Worm (Caenorhabditis elegans): ENCODE data around the gene Y39A1A.16.

Y39A1A.16 gene

DNA sequence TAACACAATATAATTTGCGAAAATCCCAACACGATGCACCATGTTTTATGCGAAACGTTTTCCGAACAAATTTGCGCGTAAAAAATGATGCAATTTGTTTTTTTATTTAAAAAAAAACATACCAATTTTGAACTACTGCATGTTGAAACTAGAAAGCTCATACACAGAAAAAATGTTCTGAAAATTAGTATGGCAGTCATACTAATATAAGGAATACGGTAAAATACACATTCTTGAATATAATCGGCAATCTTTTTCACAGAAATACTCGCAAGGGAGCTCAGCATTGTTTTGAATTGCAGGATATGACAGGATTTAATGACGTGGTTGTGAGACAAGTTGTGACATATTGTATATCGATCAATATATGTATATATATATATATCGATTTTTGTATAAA is at the start of gene Y39A1A.16:
TSS of gene Y39A1A.16 (plus strand) at position 301 of the 400 bp plus-strand sequence.
- no peak for TF ChIP-seq skn-1 (tag; optimal IDR thresholded peaks at IDR 0.05)
- TF ChIP-seq ceh-82 (tag; optimal IDR thresholded peaks at IDR 0.05) = no peak
- no peak for TF ChIP-seq sma-3 (GFP tag; optimal IDR thresholded peaks at IDR 0.05)
- no peak for TF ChIP-seq lin-13 (GFP tag; optimal IDR thresholded peaks at IDR 0.05)
- TF ChIP-seq nhr-237 (tag; optimal IDR thresholded peaks at IDR 0.05) = no peak
- no peak for TF ChIP-seq nhr-25 (tag; optimal IDR thresholded peaks at IDR 0.05)
- TF ChIP-seq unc-55 (GFP tag; optimal IDR thresholded peaks at IDR 0.05) = no peak
- TF ChIP-seq elt-3 (tag; optimal IDR thresholded peaks at IDR 0.05) = no peak
- no peak for TF ChIP-seq fos-1 (tag; optimal IDR thresholded peaks at IDR 0.05)
- TF ChIP-seq ZK546.5 (tag; optimal IDR thresholded peaks at IDR 0.05) = no peak
- no peak for TF ChIP-seq nhr-129 (tag; optimal IDR thresholded peaks at IDR 0.05)
- no peak for TF ChIP-seq peb-1 (tag; optimal IDR thresholded peaks at IDR 0.05)
- TF ChIP-seq ama-1 (optimal IDR thresholded peaks at IDR 0.05) = no peak
- TF ChIP-seq gmeb-1 (tag; optimal IDR thresholded peaks at IDR 0.05) = no peak
- TF ChIP-seq dmd-4 (tag; optimal IDR thresholded peaks at IDR 0.05) = no peak
- TF ChIP-seq Y55F3AM.14 (GFP tag; optimal IDR thresholded peaks at IDR 0.05) = no peak
- TF ChIP-seq unc-62 (GFP tag; optimal IDR thresholded peaks at IDR 0.05) = no peak

DNA sequence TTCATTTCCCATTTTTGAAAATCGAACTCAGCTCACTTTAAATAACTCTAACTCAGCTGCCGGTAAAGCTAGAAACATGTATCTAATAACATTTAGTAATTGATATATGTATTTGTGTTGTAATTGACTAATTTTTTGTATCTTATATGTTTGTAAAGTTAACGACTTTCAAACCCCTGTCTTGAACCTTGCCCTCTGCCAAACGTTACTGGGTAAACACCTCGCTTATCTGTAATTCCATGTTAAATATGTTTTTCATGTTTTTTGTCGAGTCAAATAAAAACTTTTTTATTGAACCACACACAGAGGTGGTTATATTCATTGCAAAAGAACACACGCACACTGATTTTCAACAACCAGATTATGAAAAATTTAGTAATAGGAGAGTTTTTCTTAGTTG is 49.3 kb upstream of the Y39A1A.16 start:
- TF ChIP-seq crh-2 (tag; optimal IDR thresholded peaks at IDR 0.05) (peak; percentile 5), lin-39 (tag; optimal IDR thresholded peaks at IDR 0.05) (peak; percentile 42), nhr-11 (tag; optimal IDR thresholded peaks at IDR 0.05) (no peak)

DNA sequence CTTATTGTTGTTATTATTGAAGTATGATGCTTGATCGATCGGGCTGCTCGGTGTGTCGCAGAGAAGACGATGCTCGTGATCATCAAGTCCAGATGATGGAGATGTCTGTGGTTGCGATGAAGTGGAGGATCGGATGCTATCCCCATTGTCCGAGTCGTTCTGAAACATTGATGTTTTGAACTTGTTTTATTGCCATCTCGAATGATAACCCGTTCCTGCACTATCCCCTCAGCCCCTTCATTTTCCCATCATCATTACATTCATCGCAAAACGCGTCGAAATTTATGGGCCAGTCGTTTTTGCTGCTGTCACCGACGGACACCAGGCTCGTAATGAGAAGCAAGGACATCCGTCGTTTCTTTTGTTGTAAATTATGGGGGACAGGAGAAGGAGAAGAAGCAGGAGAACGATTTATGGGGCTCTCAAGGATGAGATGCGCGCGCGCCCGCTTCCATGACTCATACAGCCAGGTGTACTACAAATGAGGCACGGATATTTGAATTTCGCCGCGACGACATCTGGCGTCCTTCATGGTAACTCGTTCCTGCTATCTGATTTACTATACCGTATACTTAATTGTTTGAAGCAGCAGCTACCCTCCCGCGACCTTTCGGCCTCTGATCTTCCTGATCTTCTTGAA is 47.1 kb upstream of the Y39A1A.16 start:
- TF ChIP-seq ama-1 (optimal IDR thresholded peaks at IDR 0.05) = no peak
- TF ChIP-seq nhr-25 (tag; optimal IDR thresholded peaks at IDR 0.05) = peak; percentile 27
- peak; percentile 51 for TF ChIP-seq mab-5 (tag; optimal IDR thresholded peaks at IDR 0.05)

DNA sequence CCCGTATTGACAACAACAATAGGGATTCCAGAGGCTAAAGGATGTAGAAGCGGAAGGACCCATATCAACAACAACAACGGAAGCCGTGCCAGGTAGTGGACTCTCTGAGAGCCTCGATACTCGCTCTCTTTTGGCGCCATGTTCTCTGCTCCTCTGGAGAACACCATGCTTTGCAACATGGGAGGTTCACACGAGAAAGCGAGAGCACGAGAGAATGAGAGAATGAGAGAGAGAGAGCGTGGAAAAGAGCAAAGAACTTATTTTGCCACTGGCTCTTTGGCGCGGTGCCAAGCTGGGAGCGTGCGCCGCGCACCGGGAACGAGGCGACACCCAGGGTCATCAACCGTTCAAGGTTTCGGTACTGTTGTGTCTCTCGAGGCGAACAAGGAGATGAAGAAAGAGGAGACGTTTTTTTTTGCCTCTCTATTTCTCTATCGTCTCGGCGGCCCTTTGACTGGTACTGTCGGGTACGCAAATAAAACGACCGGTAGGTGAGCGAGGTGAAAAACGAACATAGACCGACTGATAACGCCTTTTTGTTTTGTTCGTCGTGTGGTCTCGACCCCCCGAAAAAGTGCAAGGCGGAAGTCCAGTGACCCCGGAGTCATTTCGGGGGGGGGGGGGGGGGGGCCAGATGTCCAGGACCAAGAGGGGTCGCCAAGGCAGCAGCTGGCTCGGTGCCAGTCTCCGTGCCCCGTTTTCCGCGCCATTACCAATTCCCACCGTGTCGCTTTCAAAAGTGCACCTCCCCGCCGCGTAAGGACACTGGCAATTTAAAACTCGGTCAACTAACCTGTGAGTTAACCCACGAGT is 46.3 kb upstream of the Y39A1A.16 start, which contains the start of gene Y39A1A.10:
TSS of gene Y39A1A.10 (plus strand) at position 139 of the 813 bp plus-strand sequence.
- TF ChIP-seq nhr-237 (tag; optimal IDR thresholded peaks at IDR 0.05) (no peak), unc-55 (GFP tag; optimal IDR thresholded peaks at IDR 0.05) (no peak), lsy-2 (tag; optimal IDR thresholded peaks at IDR 0.05) (peak in 1 of 2 experiments; percentile 54), nhr-12 (tag; optimal IDR thresholded peaks at IDR 0.05) (no peak), ZK546.5 (tag; optimal IDR thresholded peaks at IDR 0.05) (no peak), elt-3 (tag; optimal IDR thresholded peaks at IDR 0.05) (no peak), zag-1 (tag; optimal IDR thresholded peaks at IDR 0.05) (no peak), nhr-6 (tag; optimal IDR thresholded peaks at IDR 0.05) (no peak), peb-1 (tag; optimal IDR thresholded peaks at IDR 0.05) (no peak), sma-9 (GFP tag; optimal IDR thresholded peaks at IDR 0.05) (peak; percentile 61), sma-9 (tag; optimal IDR thresholded peaks at IDR 0.05) (no peak), snpc-4 (tag; optimal IDR thresholded peaks at IDR 0.05) (no peak), crh-2 (tag; optimal IDR thresholded peaks at IDR 0.05) (peak; percentile 28), dmd-4 (tag; optimal IDR thresholded peaks at IDR 0.05) (no peak), nhr-77 (tag; optimal IDR thresholded peaks at IDR 0.05) (no peak), nhr-129 (tag; optimal IDR thresholded peaks at IDR 0.05) (peak; percentile 12), nhr-25 (tag; optimal IDR thresholded peaks at IDR 0.05) (peak; percentile 44), fos-1 (tag; optimal IDR thresholded peaks at IDR 0.05) (peak; percentile 28), C34F6.9 (tag; optimal IDR thresholded peaks at IDR 0.05) (peak; percentile 48), F13H6.1 (tag; optimal IDR thresholded peaks at IDR 0.05) (peak; percentile 44), sem-4 (tag; optimal IDR thresholded peaks at IDR 0.05) (no peak), lin-39 (tag; optimal IDR thresholded peaks at IDR 0.05) (no peak), lin-13 (GFP tag; optimal IDR thresholded peaks at IDR 0.05) (no peak), blmp-1 (tag; optimal IDR thresholded peaks at IDR 0.05; ENCODE audit: insufficient read depth) (no peak), unc-62 (GFP tag; optimal IDR thresholded peaks at IDR 0.05) (no peak), egl-27 (tag; optimal IDR thresholded peaks at IDR 0.05) (no peak), ceh-16 (tag; optimal IDR thresholded peaks at IDR 0.05) (no peak), skn-1 (tag; optimal IDR thresholded peaks at IDR 0.05) (no peak), mdl-1 (tag; optimal IDR thresholded peaks at IDR 0.05) (peak in 1 of 2 experiments; percentile 77), R02D3.7 (tag; optimal IDR thresholded peaks at IDR 0.05) (no peak), sma-3 (GFP tag; optimal IDR thresholded peaks at IDR 0.05) (no peak), lin-11 (tag; optimal IDR thresholded peaks at IDR 0.05) (peak; percentile 25), aly-2 (tag; optimal IDR thresholded peaks at IDR 0.05) (no peak), nhr-23 (tag; optimal IDR thresholded peaks at IDR 0.05) (no peak), ama-1 (optimal IDR thresholded peaks at IDR 0.05) (no peak), ztf-11 (tag; optimal IDR thresholded peaks at IDR 0.05) (no peak), Y55F3AM.14 (GFP tag; optimal IDR thresholded peaks at IDR 0.05) (no peak), ceh-82 (tag; optimal IDR thresholded peaks at IDR 0.05) (no peak), ztf-4 (tag; optimal IDR thresholded peaks at IDR 0.05) (no peak), mbf-1 (tag; optimal IDR thresholded peaks at IDR 0.05) (no peak), mab-5 (tag; optimal IDR thresholded peaks at IDR 0.05) (no peak), gmeb-1 (tag; optimal IDR thresholded peaks at IDR 0.05) (no peak)
